Worm (Caenorhabditis elegans): Measurements from ENCODE around the gene C02C6.14.

DNA sequence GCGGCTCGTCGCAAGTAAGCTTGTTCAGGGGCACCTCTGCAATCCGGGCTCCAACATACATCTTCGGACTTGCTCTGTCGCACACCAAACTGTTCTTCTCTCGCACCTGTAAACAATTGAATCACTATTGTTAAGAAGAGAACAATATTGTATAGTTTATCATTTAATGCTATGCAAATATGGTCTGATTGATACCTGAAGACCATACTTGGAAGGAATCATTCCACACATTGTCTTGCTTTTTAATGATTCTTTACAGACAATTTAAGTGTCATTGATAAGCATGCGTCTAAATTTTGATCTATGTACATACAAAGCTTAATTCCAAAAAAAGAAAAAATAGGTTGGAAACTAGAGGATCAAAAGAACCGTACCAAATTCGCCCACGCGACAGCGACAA is 9.5 kb downstream of the C02C6.14 start:
- no peak for TF ChIP-seq mel-28 (tag; optimal IDR thresholded peaks at IDR 0.05; ENCODE audit: borderline replicate concordance)
- no peak for TF ChIP-seq C06A6.2 (GFP tag; conservative IDR thresholded peaks at IDR 0.05)
- no peak for TF ChIP-seq snpc-1.1 (tag; optimal IDR thresholded peaks at IDR 0.05; ENCODE audit: insufficient read depth)

Measured in whole organism, young adult.